Fruit fly (Drosophila melanogaster) whole organism, embryonic: ENCODE data around the gene nudC.

ENCODE experiments used
- Aef1 ChIP-seq: fragments of 200-800 bp; sonication (Bioruptor generic); IDR thresholded peaks from 3 replicates; pipeline ENCODE4 v1.3.6; 2022; ENCODE audit warnings: missing biosample characterization, missing genetic modification characterization
- B-H1 ChIP-seq: fragments of 200-800 bp; sonication (Bioruptor generic); IDR thresholded peaks from 3 replicates; pipeline ENCODE4 v1.3.6; 2022; ENCODE audit warnings: missing biosample characterization, missing genetic modification characterization
- BEAF-32 ChIP-seq: fragments of 200-800 bp; sonication (Bioruptor generic); optimal IDR thresholded peaks from 3 replicates; lab custom pipeline; 2017; ENCODE audit warnings: missing biosample characterization, missing genetic modification characterization, mild to moderate bottlenecking, moderate library complexity, missing genetic modification reagents
- CG10147 ChIP-seq: fragments of 200-800 bp; sonication (Bioruptor generic); optimal IDR thresholded peaks from 2 replicates; lab custom pipeline; 2019; ENCODE audit warnings: missing biosample characterization, mild to moderate bottlenecking, missing genetic modification characterization, moderate library complexity
- CG10321 ChIP-seq: fragments of 200-800 bp; sonication (Bioruptor generic); IDR thresholded peaks from 2 replicates; pipeline ENCODE4 v1.3.6; 2022; ENCODE audit warnings: missing biosample characterization, missing genetic modification characterization
- CG10462 ChIP-seq: fragments of 200-800 bp; sonication (Bioruptor generic); optimal IDR thresholded peaks from 2 replicates; lab custom pipeline; 2016; ENCODE audit warnings: missing biosample characterization, missing genetic modification characterization
- CG11456 ChIP-seq: fragments of 200-800 bp; sonication (Bioruptor generic); IDR thresholded peaks from 3 replicates; pipeline ENCODE4 v1.3.6; 2022; ENCODE audit warnings: missing biosample characterization, missing genetic modification characterization
- CG12744 ChIP-seq: fragments of 200-800 bp; sonication (Bioruptor generic); optimal IDR thresholded peaks from 2 replicates; lab custom pipeline; 2016; ENCODE audit warnings: missing biosample characterization, missing genetic modification characterization
- CG13123 ChIP-seq: fragments of 200-800 bp; sonication (Bioruptor generic); optimal IDR thresholded peaks from 2 replicates; lab custom pipeline; 2016; ENCODE audit warnings: missing biosample characterization, missing genetic modification characterization
- CG13287 ChIP-seq: fragments of 200-800 bp; sonication (Bioruptor generic); IDR thresholded peaks from 2 replicates; pipeline ENCODE4 v1.3.6; 2022; ENCODE audit warnings: missing biosample characterization, missing genetic modification characterization; ENCODE audit not compliant: partially characterized antibody
- CG13296 ChIP-seq: fragments of 200-800 bp; sonication (Bioruptor generic); optimal IDR thresholded peaks from 3 replicates; lab custom pipeline; 2018; ENCODE audit warnings: missing biosample characterization, mild to moderate bottlenecking, missing genetic modification characterization
- CG15269 ChIP-seq: fragments of 200-800 bp; sonication (Bioruptor generic); optimal IDR thresholded peaks from 2 replicates; lab custom pipeline; 2018; ENCODE audit warnings: missing biosample characterization, mild to moderate bottlenecking, missing genetic modification characterization, moderate library complexity
- CG1647 ChIP-seq: fragments of 200-800 bp; sonication (Bioruptor generic); optimal IDR thresholded peaks from 3 replicates; lab custom pipeline; 2016; ENCODE audit warnings: missing biosample characterization, missing genetic modification characterization
- CG17802 ChIP-seq: fragments of 200-800 bp; sonication (Bioruptor generic); optimal IDR thresholded peaks from 2 replicates; lab custom pipeline; 2018; ENCODE audit warnings: missing biosample characterization, mild to moderate bottlenecking, missing genetic modification characterization, moderate library complexity
- CG18599 ChIP-seq: fragments of 200-800 bp; sonication (Bioruptor generic); optimal IDR thresholded peaks from 3 replicates; lab custom pipeline; 2017; ENCODE audit warnings: missing biosample characterization, missing genetic modification characterization, mild to moderate bottlenecking, moderate library complexity, missing genetic modification reagents
- CG2875 ChIP-seq: fragments of 200-800 bp; sonication (Bioruptor generic); optimal IDR thresholded peaks from 2 replicates; lab custom pipeline; 2017; ENCODE audit warnings: missing biosample characterization, mild to moderate bottlenecking, missing genetic modification characterization, missing genetic modification reagents
- CG30020 ChIP-seq: fragments of 200-800 bp; optimal IDR thresholded peaks from 2 replicates; lab custom pipeline; 2019; ENCODE audit warnings: missing biosample characterization, mild to moderate bottlenecking, missing genetic modification characterization, moderate library complexity
- CG33557 ChIP-seq: fragments of 200-800 bp; sonication (Bioruptor generic); optimal IDR thresholded peaks from 2 replicates; lab custom pipeline; 2019; ENCODE audit warnings: missing biosample characterization, mild to moderate bottlenecking, missing genetic modification characterization, moderate library complexity
- CG4424 ChIP-seq: fragments of 200-800 bp; sonication (Bioruptor generic); optimal IDR thresholded peaks from 3 replicates; lab custom pipeline; 2016; ENCODE audit warnings: missing biosample characterization, missing genetic modification characterization
- CG6813 ChIP-seq: fragments of 200-800 bp; sonication (Bioruptor generic); optimal IDR thresholded peaks from 2 replicates; lab custom pipeline; 2017; ENCODE audit warnings: missing biosample characterization, missing genetic modification characterization, mild to moderate bottlenecking, moderate library complexity, missing genetic modification reagents
- CG7372 ChIP-seq: fragments of 200-800 bp; sonication (Bioruptor generic); IDR thresholded peaks from 2 replicates; pipeline ENCODE4 v1.3.6; 2022; ENCODE audit warnings: missing biosample characterization, missing genetic modification characterization
- Dref ChIP-seq: fragments of 200-800 bp; sonication (Bioruptor generic); IDR thresholded peaks from 2 replicates; pipeline ENCODE4 v1.3.6; 2022; ENCODE audit warnings: missing biosample characterization, missing genetic modification characterization
- Fer3 ChIP-seq: fragments of 200-800 bp; sonication (Bioruptor generic); optimal IDR thresholded peaks from 2 replicates; lab custom pipeline; 2018; ENCODE audit warnings: missing biosample characterization, mild to moderate bottlenecking, missing genetic modification characterization, moderate library complexity
- Gsc ChIP-seq: fragments of 200-800 bp; sonication (Bioruptor generic); IDR thresholded peaks from 2 replicates; pipeline ENCODE4 v1.3.6; 2022; ENCODE audit warnings: missing biosample characterization, missing genetic modification characterization
- Hand ChIP-seq: fragments of 200-800 bp; sonication (Bioruptor generic); optimal IDR thresholded peaks from 2 replicates; lab custom pipeline; 2017; ENCODE audit warnings: mild to moderate bottlenecking, missing biosample characterization, missing genetic modification reagents, missing genetic modification characterization
- Hr51 ChIP-seq, 2 experiments: fragments of 200-800 bp; sonication (Bioruptor generic); optimal IDR thresholded peaks; 2 replicates in 1 of 2; 3 replicates in 1 of 2; lab custom pipeline; 2016 to 2018; ENCODE audit warnings: missing biosample characterization in 2 of 2, missing genetic modification characterization in 2 of 2, mild to moderate bottlenecking in 1 of 2, moderate library complexity in 1 of 2
- NC2β ChIP-seq: fragments of 200-800 bp; sonication (Bioruptor generic); optimal IDR thresholded peaks from 2 replicates; lab custom pipeline; 2016; ENCODE audit warnings: missing biosample characterization, missing genetic modification characterization
- NFAT ChIP-seq: fragments of 200-800 bp; sonication (Bioruptor generic); IDR thresholded peaks from 2 replicates; pipeline ENCODE4 v1.3.6; 2022; ENCODE audit warnings: missing biosample characterization, missing genetic modification characterization
- Taf1 ChIP-seq: fragments of 200-800 bp; sonication (Bioruptor generic); IDR thresholded peaks from 2 replicates; pipeline ENCODE4 v1.3.6; 2022; ENCODE audit warnings: missing biosample characterization, missing genetic modification characterization
- cg ChIP-seq: fragments of 200-800 bp; sonication (Bioruptor generic); optimal IDR thresholded peaks from 3 replicates; lab custom pipeline; 2019; ENCODE audit warnings: missing biosample characterization, mild to moderate bottlenecking, missing genetic modification characterization, moderate library complexity
- chif ChIP-seq, 2 experiments: fragments of 200-800 bp; sonication (Bioruptor generic); optimal IDR thresholded peaks; 3 replicates each; lab custom pipeline; 2016; ENCODE audit warnings: missing biosample characterization in 2 of 2, missing genetic modification characterization in 2 of 2
- chinmo ChIP-seq: fragments of 200-800 bp; sonication (Bioruptor generic); IDR thresholded peaks from 4 replicates; pipeline ENCODE4 v1.3.6; 2022; ENCODE audit warnings: missing biosample characterization, missing genetic modification characterization; ENCODE audit not compliant: partially characterized antibody
- gcm ChIP-seq: fragments of 200-800 bp; sonication (Bioruptor generic); optimal IDR thresholded peaks from 2 replicates; lab custom pipeline; 2019; ENCODE audit warnings: missing biosample characterization, mild to moderate bottlenecking, missing genetic modification characterization, moderate library complexity
- gem ChIP-seq: fragments of 200-800 bp; sonication (Bioruptor generic); optimal IDR thresholded peaks from 2 replicates; lab custom pipeline; 2019; ENCODE audit warnings: missing biosample characterization, mild to moderate bottlenecking, missing genetic modification characterization, moderate library complexity
- gt ChIP-seq: fragments of 200-800 bp; sonication (Bioruptor generic); IDR thresholded peaks from 2 replicates; pipeline ENCODE4 v1.3.6; 2022; ENCODE audit warnings: missing biosample characterization, missing genetic modification characterization
- hb ChIP-seq: fragments of 200-800 bp; sonication (Bioruptor generic); IDR thresholded peaks from 3 replicates; pipeline ENCODE4 v1.3.6; 2022; ENCODE audit warnings: missing biosample characterization, missing genetic modification characterization; ENCODE audit not compliant: partially characterized antibody
- hbn ChIP-seq: fragments of 200-800 bp; sonication (Bioruptor generic); IDR thresholded peaks from 2 replicates; pipeline ENCODE4 v1.3.6; 2022; ENCODE audit warnings: missing biosample characterization, missing genetic modification characterization; ENCODE audit not compliant: partially characterized antibody
- ind ChIP-seq: fragments of 200-800 bp; sonication (Bioruptor generic); optimal IDR thresholded peaks from 3 replicates; lab custom pipeline; 2016; ENCODE audit warnings: missing biosample characterization, missing genetic modification characterization
- insv ChIP-seq, 2 experiments: fragments of 200-800 bp; sonication (Bioruptor generic); optimal IDR thresholded peaks; 3 replicates each; lab custom pipeline; 2016 to 2018; ENCODE audit warnings: missing biosample characterization in 2 of 2, missing genetic modification characterization in 2 of 2
- jing ChIP-seq: fragments of 200-800 bp; sonication (Bioruptor generic); optimal IDR thresholded peaks from 2 replicates; lab custom pipeline; 2018; ENCODE audit warnings: missing biosample characterization, mild to moderate bottlenecking, missing genetic modification characterization
- oc ChIP-seq: fragments of 200-800 bp; sonication (Bioruptor generic); optimal IDR thresholded peaks from 2 replicates; lab custom pipeline; 2018; ENCODE audit warnings: missing biosample characterization, mild to moderate bottlenecking, missing genetic modification characterization, moderate library complexity
- pnt ChIP-seq: fragments of 200-800 bp; sonication (Bioruptor generic); optimal IDR thresholded peaks from 3 replicates; lab custom pipeline; 2016; ENCODE audit warnings: missing biosample characterization, missing genetic modification characterization
- row ChIP-seq: fragments of 200-800 bp; sonication (Bioruptor generic); IDR thresholded peaks from 3 replicates; pipeline ENCODE4 v1.3.6; 2022; ENCODE audit warnings: missing biosample characterization, missing genetic modification characterization
- scrt ChIP-seq: fragments of 200-800 bp; sonication (Bioruptor generic); optimal IDR thresholded peaks from 2 replicates; lab custom pipeline; 2018; ENCODE audit warnings: missing biosample characterization, mild to moderate bottlenecking, missing genetic modification characterization, moderate library complexity
- sim ChIP-seq: fragments of 200-800 bp; sonication (Bioruptor generic); IDR thresholded peaks from 2 replicates; pipeline ENCODE4 v1.3.6; 2022; ENCODE audit warnings: missing biosample characterization, missing genetic modification characterization
- sqz ChIP-seq: fragments of 200-800 bp; sonication (Bioruptor generic); optimal IDR thresholded peaks from 3 replicates; lab custom pipeline; 2018; ENCODE audit warnings: missing biosample characterization, mild to moderate bottlenecking, missing genetic modification characterization
- sr ChIP-seq: fragments of 200-800 bp; sonication (Bioruptor generic); IDR thresholded peaks from 3 replicates; pipeline ENCODE4 v1.3.6; 2022; ENCODE audit warnings: missing biosample characterization, missing genetic modification characterization
- twi ChIP-seq: fragments of 200-800 bp; optimal IDR thresholded peaks from 2 replicates; lab custom pipeline; 2019; ENCODE audit warnings: missing biosample characterization, mild to moderate bottlenecking, missing genetic modification characterization, moderate library complexity
- vvl ChIP-seq: fragments of 200-800 bp; sonication (Bioruptor generic); IDR thresholded peaks from 2 replicates; pipeline ENCODE4 v1.3.6; 2022; ENCODE audit warnings: missing biosample characterization, missing genetic modification characterization

Gene nudC

dm6 chr3L:16844920-16845573 is 40.3 kb downstream of the nudC start, which contains the start of the genes kud and Zcchc7 (continued):
- TF ChIP-seq CG10147 (GFP tag; lab: Kevin White, UChicago): no peak
- no peak for TF ChIP-seq scrt (GFP tag; lab: Kevin White, UChicago)
- TF ChIP-seq twi (tag; lab: Kevin White, UChicago): peak; percentile 48
- no peak for TF ChIP-seq CG10321 (GFP tag; lab: Robert Waterston, UW)
- TF ChIP-seq gem (tag; lab: Kevin White, UChicago): no peak
- TF ChIP-seq cg (GFP tag; lab: Kevin White, UChicago): no peak
- TF ChIP-seq sr (GFP tag; lab: Robert Waterston, UW): no peak
- no peak for TF ChIP-seq CG11456 (GFP tag; lab: Robert Waterston, UW)
- TF ChIP-seq CG6813: no peak
- TF ChIP-seq Fer3 (tag; lab: Kevin White, UChicago): peak; percentile 62
- TF ChIP-seq sim: no peak
- TF ChIP-seq ind (GFP tag; lab: Kevin White, UChicago): peak; percentile 48
- no peak for TF ChIP-seq jing (GFP tag; lab: Kevin White, UChicago)
- peak; percentile 74 for TF ChIP-seq BEAF-32 (GFP tag; lab: Kevin White, UChicago)
- no peak for TF ChIP-seq B-H1
- peak; percentile 52 for TF ChIP-seq CG4424 (GFP tag; lab: Kevin White, UChicago)
- peak in 1 of 2 experiments; percentile 59 for TF ChIP-seq chif (GFP tag; optimal IDR thresholded peaks at IDR 0.05; lab: Kevin White, UChicago)
- TF ChIP-seq NFAT: peak; percentile 75
- TF ChIP-seq CG15269 (tag; lab: Kevin White, UChicago): no peak
- no peak for TF ChIP-seq sqz (GFP tag; lab: Kevin White, UChicago)
- peak; percentile 2 for TF ChIP-seq CG13123
- no peak for TF ChIP-seq hbn (GFP tag; lab: Robert Waterston, UW)
- TF ChIP-seq CG13296 (GFP tag; lab: Kevin White, UChicago): no peak
- TF ChIP-seq CG2875 (GFP tag; lab: Kevin White, UChicago): no peak
- TF ChIP-seq Hand (GFP tag; lab: Kevin White, UChicago): peak; percentile 58
- TF ChIP-seq oc (tag; lab: Kevin White, UChicago): no peak
- peak; percentile 71 for TF ChIP-seq Dref (GFP tag; lab: Robert Waterston, UW)
- TF ChIP-seq CG13287 (GFP tag; lab: Robert Waterston, UW): peak; percentile 39; the same call in 1 of the 2 replicates
- no peak for TF ChIP-seq gt
- peak; percentile 12 for TF ChIP-seq NC2β (GFP tag; lab: Kevin White, UChicago)
- TF ChIP-seq Aef1 (GFP tag; lab: Robert Waterston, UW): 0 out of 3 replicates have a peak, but pooled peaks have one; percentile 26
- no peak for TF ChIP-seq Gsc (GFP tag; lab: Robert Waterston, UW)
- peak; percentile 15 for TF ChIP-seq pnt (GFP tag; lab: Kevin White, UChicago)
- TF ChIP-seq CG30020 (tag; lab: Kevin White, UChicago): peak; percentile 87
- TF ChIP-seq CG18599: no peak
- no peak for TF ChIP-seq CG12744
- no peak for TF ChIP-seq hb (GFP tag; lab: Robert Waterston, UW)
- TF ChIP-seq vvl: peak; percentile 10; the same call in 1 of the 2 replicates
- TF ChIP-seq Hr51 (GFP tag; optimal IDR thresholded peaks at IDR 0.05; lab: Kevin White, UChicago): peak in 1 of 2 experiments; percentile 59
- no peak for TF ChIP-seq CG7372 (GFP tag; lab: Robert Waterston, UW)
- TF ChIP-seq chinmo (GFP tag; lab: Robert Waterston, UW): no peak
- peak; percentile 89 for TF ChIP-seq row
- TF ChIP-seq Taf1: no peak
- peak; percentile 48 for TF ChIP-seq CG10462 (GFP tag; lab: Kevin White, UChicago)
- TF ChIP-seq gcm (GFP tag; lab: Kevin White, UChicago): no peak
- TF ChIP-seq CG1647 (GFP tag; lab: Kevin White, UChicago): peak; percentile 25
- TF ChIP-seq insv (GFP tag; optimal IDR thresholded peaks at IDR 0.05; lab: Kevin White, UChicago): peak in 1 of 2 experiments; percentile 50
- peak; percentile 84 for TF ChIP-seq CG17802 (tag; lab: Kevin White, UChicago)
- peak; percentile 74 for TF ChIP-seq CG33557 (GFP tag; lab: Kevin White, UChicago)
